Worm (Caenorhabditis elegans): ENCODE data around the gene srd-10.

- TF ChIP-seq nhr-12 (tag; optimal IDR thresholded peaks at IDR 0.05) (no peak), ceh-83 (GFP tag; optimal IDR thresholded peaks at IDR 0.05) (no peak), blmp-1 (tag; optimal IDR thresholded peaks at IDR 0.05) (no peak)
Observed at ce11 chrIV:13559020-13559419, 15.8 kb upstream of the srd-10 start.
